Fruit fly (Drosophila melanogaster) whole organism, embryonic: ENCODE results near the gene aop.

Source experiments
- Antp ChIP-seq: fragments of 200-800 bp; sonication (Bioruptor generic); optimal IDR thresholded peaks from 3 replicates; lab custom pipeline; 2016; ENCODE audit warnings: missing biosample characterization, missing genetic modification characterization
- Asciz ChIP-seq: fragments of 200-800 bp; sonication (Bioruptor generic); optimal IDR thresholded peaks from 2 replicates; lab custom pipeline; 2017; ENCODE audit warnings: missing biosample characterization, mild to moderate bottlenecking, missing genetic modification characterization, missing genetic modification reagents
- CG10321 ChIP-seq: fragments of 200-800 bp; sonication (Bioruptor generic); IDR thresholded peaks from 2 replicates; pipeline ENCODE4 v1.3.6; 2022; ENCODE audit warnings: missing biosample characterization, missing genetic modification characterization
- CG11504 ChIP-seq: fragments of 200-800 bp; sonication (Bioruptor generic); optimal IDR thresholded peaks from 3 replicates; lab custom pipeline; 2019; ENCODE audit warnings: missing biosample characterization, mild to moderate bottlenecking, missing genetic modification characterization, moderate library complexity
- CG14050 ChIP-seq: fragments of 200-800 bp; sonication (Bioruptor generic); IDR thresholded peaks from 3 replicates; pipeline ENCODE4 v1.3.6; 2022; ENCODE audit warnings: missing biosample characterization, missing genetic modification characterization
- CG15073 ChIP-seq: fragments of 200-800 bp; sonication (Bioruptor generic); optimal IDR thresholded peaks from 2 replicates; lab custom pipeline; 2016; ENCODE audit warnings: missing biosample characterization, missing genetic modification characterization
- CG15601 ChIP-seq: fragments of 200-800 bp; sonication (Bioruptor generic); optimal IDR thresholded peaks from 3 replicates; lab custom pipeline; 2019; ENCODE audit warnings: missing biosample characterization, mild to moderate bottlenecking, missing genetic modification characterization, moderate library complexity
- CG1603 ChIP-seq: fragments of 200-800 bp; sonication (Bioruptor generic); optimal IDR thresholded peaks from 2 replicates; lab custom pipeline; 2019; ENCODE audit warnings: missing biosample characterization, mild to moderate bottlenecking, missing genetic modification characterization, moderate library complexity
- CG1792 ChIP-seq: fragments of 200-800 bp; sonication (Bioruptor generic); optimal IDR thresholded peaks from 2 replicates; lab custom pipeline; 2016; ENCODE audit warnings: missing biosample characterization, missing genetic modification characterization
- CG18599 ChIP-seq: fragments of 200-800 bp; sonication (Bioruptor generic); optimal IDR thresholded peaks from 3 replicates; lab custom pipeline; 2017; ENCODE audit warnings: missing biosample characterization, missing genetic modification characterization, mild to moderate bottlenecking, moderate library complexity, missing genetic modification reagents
- CG30403 ChIP-seq: fragments of 200-800 bp; sonication (Bioruptor generic); optimal IDR thresholded peaks from 3 replicates; lab custom pipeline; 2016; ENCODE audit warnings: missing biosample characterization, missing genetic modification characterization
- CG31365 ChIP-seq: fragments of 200-800 bp; sonication (Bioruptor generic); optimal IDR thresholded peaks from 2 replicates; lab custom pipeline; 2018; ENCODE audit warnings: missing biosample characterization, mild to moderate bottlenecking, missing genetic modification characterization
- CG32772 ChIP-seq: fragments of 200-800 bp; sonication (Bioruptor generic); IDR thresholded peaks from 2 replicates; pipeline ENCODE4 v1.3.6; 2022; ENCODE audit warnings: missing biosample characterization, missing genetic modification characterization
- CG3281 ChIP-seq: fragments of 200-800 bp; sonication (Bioruptor generic); optimal IDR thresholded peaks from 3 replicates; lab custom pipeline; 2017; ENCODE audit warnings: missing biosample characterization, mild to moderate bottlenecking, missing genetic modification characterization
- CG33213 ChIP-seq: fragments of 200-800 bp; sonication (Bioruptor generic); optimal IDR thresholded peaks from 3 replicates; lab custom pipeline; 2016; ENCODE audit warnings: missing biosample characterization, missing genetic modification characterization
- CG33557 ChIP-seq: fragments of 200-800 bp; sonication (Bioruptor generic); optimal IDR thresholded peaks from 2 replicates; lab custom pipeline; 2019; ENCODE audit warnings: missing biosample characterization, mild to moderate bottlenecking, missing genetic modification characterization, moderate library complexity
- CG3726 ChIP-seq: fragments of 200-800 bp; sonication (Bioruptor generic); IDR thresholded peaks from 3 replicates; pipeline ENCODE4, ENCODE4 v1.3.6; 2022; ENCODE audit warnings: missing biosample characterization, missing genetic modification characterization
- CG4282 ChIP-seq: fragments of 200-800 bp; sonication (Bioruptor generic); optimal IDR thresholded peaks from 2 replicates; lab custom pipeline; 2016; ENCODE audit warnings: missing biosample characterization, missing genetic modification characterization
- CG6689 ChIP-seq: fragments of 200-800 bp; sonication (Bioruptor generic); IDR thresholded peaks from 2 replicates; pipeline ENCODE4 v1.3.6; 2022; ENCODE audit warnings: missing biosample characterization, missing genetic modification characterization
- CG7839 ChIP-seq: fragments of 200-800 bp; sonication (Bioruptor generic); optimal IDR thresholded peaks from 3 replicates; lab custom pipeline; 2018; ENCODE audit warnings: missing biosample characterization, mild to moderate bottlenecking, missing genetic modification characterization, moderate library complexity
- CG8290 ChIP-seq, 3 experiments: fragments of 200-800 bp; sonication (Bioruptor generic); optimal IDR thresholded peaks; 2 replicates each; lab custom pipeline; 2016 to 2019; ENCODE audit warnings: missing biosample characterization in 3 of 3, missing genetic modification characterization in 3 of 3, mild to moderate bottlenecking in 2 of 3, moderate library complexity in 1 of 3
- CG8924 ChIP-seq: fragments of 200-800 bp; optimal IDR thresholded peaks from 3 replicates; lab custom pipeline; 2019; ENCODE audit warnings: missing biosample characterization, mild to moderate bottlenecking, missing genetic modification characterization, moderate library complexity
- CG9609 ChIP-seq: fragments of 200-800 bp; sonication (Bioruptor generic); optimal IDR thresholded peaks from 3 replicates; lab custom pipeline; 2016; ENCODE audit warnings: missing biosample characterization, missing genetic modification characterization
- CG9797 ChIP-seq: fragments of 200-800 bp; sonication (Bioruptor generic); optimal IDR thresholded peaks from 3 replicates; lab custom pipeline; 2018; ENCODE audit warnings: missing biosample characterization, mild to moderate bottlenecking, missing genetic modification characterization
- Chrac-16 ChIP-seq: fragments of 200-800 bp; sonication (Bioruptor generic); optimal IDR thresholded peaks from 3 replicates; lab custom pipeline; 2016; ENCODE audit warnings: missing biosample characterization, missing genetic modification characterization
- Dref ChIP-seq: fragments of 200-800 bp; sonication (Bioruptor generic); IDR thresholded peaks from 2 replicates; pipeline ENCODE4 v1.3.6; 2022; ENCODE audit warnings: missing biosample characterization, missing genetic modification characterization
- HHEX ChIP-seq: fragments of 200-800 bp; sonication (Bioruptor generic); optimal IDR thresholded peaks from 3 replicates; lab custom pipeline; 2017; ENCODE audit warnings: missing biosample characterization, mild to moderate bottlenecking, missing genetic modification characterization, missing genetic modification reagents
- HLH54F ChIP-seq: fragments of 200-800 bp; sonication (Bioruptor generic); optimal IDR thresholded peaks from 3 replicates; lab custom pipeline; 2016; ENCODE audit warnings: missing biosample characterization, missing genetic modification characterization
- Hmr ChIP-seq: fragments of 200-800 bp; sonication (Bioruptor generic); optimal IDR thresholded peaks from 3 replicates; lab custom pipeline; 2017; ENCODE audit warnings: mild to moderate bottlenecking, missing biosample characterization, missing genetic modification reagents, missing genetic modification characterization
- Hsf ChIP-seq: fragments of 200-800 bp; sonication (Bioruptor generic); optimal IDR thresholded peaks from 3 replicates; lab custom pipeline; 2016; ENCODE audit warnings: missing biosample characterization, missing genetic modification characterization
- NC2α ChIP-seq: fragments of 200-800 bp; sonication (Bioruptor generic); optimal IDR thresholded peaks from 2 replicates; lab custom pipeline; 2016; ENCODE audit warnings: missing biosample characterization, missing genetic modification characterization
- Pdp1 ChIP-seq, 2 experiments: fragments of 200-800 bp; sonication (Bioruptor generic); optimal IDR thresholded peaks; 3 replicates each; lab custom pipeline; 2016; ENCODE audit warnings: missing biosample characterization in 2 of 2, missing genetic modification characterization in 2 of 2, mild to moderate bottlenecking in 1 of 2, moderate library complexity in 1 of 2
- Scr ChIP-seq: fragments of 200-800 bp; sonication (Bioruptor generic); IDR thresholded peaks from 2 replicates; pipeline ENCODE4 v1.3.6; 2022; ENCODE audit warnings: missing biosample characterization, missing genetic modification characterization; ENCODE audit not compliant: partially characterized antibody
- ab ChIP-seq: fragments of 200-800 bp; sonication (Bioruptor generic); optimal IDR thresholded peaks from 2 replicates; lab custom pipeline; 2016; ENCODE audit warnings: missing biosample characterization, missing genetic modification characterization
- ac ChIP-seq: fragments of 200-800 bp; sonication (Bioruptor generic); optimal IDR thresholded peaks from 3 replicates; lab custom pipeline; 2017; ENCODE audit warnings: missing biosample characterization, mild to moderate bottlenecking, missing genetic modification characterization
- al ChIP-seq: fragments of 200-800 bp; sonication (Bioruptor generic); IDR thresholded peaks from 2 replicates; pipeline ENCODE4 v1.3.6; 2022; ENCODE audit warnings: missing biosample characterization, missing genetic modification characterization
- ash1 ChIP-seq: fragments of 200-800 bp; sonication (Bioruptor generic); optimal IDR thresholded peaks from 2 replicates; lab custom pipeline; 2018; ENCODE audit warnings: missing biosample characterization, mild to moderate bottlenecking, missing genetic modification characterization
- bsh ChIP-seq, 2 experiments: fragments of 200-800 bp; sonication (Bioruptor generic); optimal IDR thresholded peaks; 2 replicates each; lab custom pipeline; 2017 to 2018; ENCODE audit warnings: mild to moderate bottlenecking in 2 of 2, missing biosample characterization in 2 of 2, missing genetic modification characterization in 2 of 2, moderate library complexity in 1 of 2
- chm ChIP-seq: fragments of 200-800 bp; sonication (Bioruptor generic); IDR thresholded peaks from 2 replicates; pipeline ENCODE4 v1.3.6; 2022; ENCODE audit warnings: missing biosample characterization, missing genetic modification characterization
- dati ChIP-seq: fragments of 200-800 bp; sonication (Bioruptor generic); IDR thresholded peaks from 2 replicates; pipeline ENCODE4 v1.3.6; 2022; ENCODE audit warnings: missing biosample characterization, missing genetic modification characterization
- gsb ChIP-seq: fragments of 200-800 bp; sonication (Bioruptor generic); IDR thresholded peaks from 2 replicates; pipeline ENCODE4 v1.3.6; 2022; ENCODE audit warnings: missing biosample characterization, missing genetic modification characterization
- hb ChIP-seq: fragments of 200-800 bp; sonication (Bioruptor generic); IDR thresholded peaks from 3 replicates; pipeline ENCODE4 v1.3.6; 2022; ENCODE audit warnings: missing biosample characterization, missing genetic modification characterization; ENCODE audit not compliant: partially characterized antibody
- kay ChIP-seq: fragments of 200-800 bp; sonication (Bioruptor generic); optimal IDR thresholded peaks from 2 replicates; lab custom pipeline; 2016; ENCODE audit warnings: missing biosample characterization, missing genetic modification characterization
- ken ChIP-seq: fragments of 200-800 bp; sonication (Bioruptor generic); IDR thresholded peaks from 3 replicates; pipeline ENCODE4 v1.3.6; 2022; ENCODE audit warnings: missing biosample characterization, missing genetic modification characterization
- mirr ChIP-seq: fragments of 200-800 bp; sonication (Bioruptor generic); optimal IDR thresholded peaks from 3 replicates; lab custom pipeline; 2018; ENCODE audit warnings: missing biosample characterization, mild to moderate bottlenecking, missing genetic modification characterization
- mld ChIP-seq: fragments of 200-800 bp; sonication (Bioruptor generic); IDR thresholded peaks from 3 replicates; pipeline ENCODE4 v1.3.6; 2022; ENCODE audit warnings: missing biosample characterization, missing genetic modification characterization; ENCODE audit not compliant: partially characterized antibody
- prd ChIP-seq, 3 experiments: fragments of >200 bp in 2 of 3; fragments of 200-800 bp in 1 of 3; sonication (Bioruptor generic) in 1 of 3; optimal IDR thresholded peaks in 2 of 3; IDR thresholded peaks in 1 of 3; 2 replicates in 2 of 3; 3 replicates in 1 of 3; pipeline versions ENCODE4 v1.3.6 to Lab custom; 2017 to 2022; ENCODE audit warnings: missing biosample characterization in 1 of 3, missing genetic modification characterization in 1 of 3
- pum ChIP-seq: fragments of 200-800 bp; sonication (Bioruptor generic); optimal IDR thresholded peaks from 2 replicates; lab custom pipeline; 2016; ENCODE audit warnings: missing biosample characterization, missing genetic modification characterization
- sisA ChIP-seq: fragments of 200-800 bp; sonication (Bioruptor generic); IDR thresholded peaks from 2 replicates; pipeline ENCODE4 v1.3.6; 2022; ENCODE audit warnings: missing biosample characterization, missing genetic modification characterization
- ssp ChIP-seq: fragments of 200-800 bp; sonication (Bioruptor generic); IDR thresholded peaks from 2 replicates; pipeline ENCODE4 v1.3.6; 2022; ENCODE audit warnings: missing biosample characterization, missing genetic modification characterization
- stc ChIP-seq: fragments of 200-800 bp; sonication (Bioruptor generic); IDR thresholded peaks from 2 replicates; pipeline ENCODE4 v1.3.6; 2022; ENCODE audit warnings: missing biosample characterization, missing genetic modification characterization

aop gene

dm6 chr2L:2133009-2133408, 45.5 kb downstream of the aop start (continued):
- TF ChIP-seq Scr: no peak
- TF ChIP-seq CG8924 (tag; lab: Kevin White, UChicago): no peak
- TF ChIP-seq pum (GFP tag; lab: Kevin White, UChicago): no peak
- TF ChIP-seq CG3281 (GFP tag; lab: Kevin White, UChicago): peak; percentile 49
- peak; percentile 45 for TF ChIP-seq Hmr (GFP tag; lab: Kevin White, UChicago)
- no peak for TF ChIP-seq CG31365 (tag; lab: Kevin White, UChicago)
- TF ChIP-seq ab (GFP tag; lab: Kevin White, UChicago): no peak
- no peak for TF ChIP-seq stc
- no peak for TF ChIP-seq CG33557 (GFP tag; lab: Kevin White, UChicago)
- TF ChIP-seq Chrac-16 (GFP tag; lab: Kevin White, UChicago): no peak
- no peak for TF ChIP-seq dati (GFP tag; lab: Robert Waterston, UW)
- TF ChIP-seq CG9609: no peak
- TF ChIP-seq chm (GFP tag; lab: Robert Waterston, UW): no peak
- TF ChIP-seq CG18599: peak; percentile 50
- no peak for TF ChIP-seq CG33213 (GFP tag; lab: Kevin White, UChicago)
- no peak for TF ChIP-seq CG9797
- TF ChIP-seq CG1792 (GFP tag; lab: Kevin White, UChicago): peak; percentile 46
- no peak for TF ChIP-seq CG8290 (GFP tag; optimal IDR thresholded peaks at IDR 0.05; lab: Kevin White, UChicago)
- no peak for TF ChIP-seq CG8290 (tag; optimal IDR thresholded peaks at IDR 0.05; lab: Kevin White, UChicago)
- TF ChIP-seq CG15073: no peak
- TF ChIP-seq Dref (GFP tag; lab: Robert Waterston, UW): no peak
- peak; percentile 1 for TF ChIP-seq Hsf (GFP tag; lab: Kevin White, UChicago)
- TF ChIP-seq CG4282: no peak
- TF ChIP-seq ash1 (GFP tag; lab: Kevin White, UChicago): no peak
- 0 out of 2 replicates have a peak, but pooled peaks have one; percentile 5 for TF ChIP-seq CG6689 (GFP tag; lab: Robert Waterston, UW)
- TF ChIP-seq CG10321 (GFP tag; lab: Robert Waterston, UW): no peak
- no peak for TF ChIP-seq CG14050
- TF ChIP-seq CG11504: no peak
- TF ChIP-seq CG3726 (GFP tag; lab: Robert Waterston, UW): no peak
- TF ChIP-seq CG15601 (tag; lab: Kevin White, UChicago): no peak
- TF ChIP-seq CG30403 (GFP tag; lab: Kevin White, UChicago): no peak
- TF ChIP-seq mirr: peak; percentile 32
- no peak for TF ChIP-seq bsh (GFP tag; optimal IDR thresholded peaks at IDR 0.05; lab: Kevin White, UChicago)
- no peak for TF ChIP-seq ac
- no peak for TF ChIP-seq prd (optimal IDR thresholded peaks at IDR 0.05; lab: Kevin White, UChicago)
- TF ChIP-seq prd (GFP tag; IDR thresholded peaks at IDR 0.05; lab: Robert Waterston, UW): no peak
- TF ChIP-seq NC2α: no peak
- TF ChIP-seq CG1603: no peak
- no peak for TF ChIP-seq al
- TF ChIP-seq sisA (GFP tag; lab: Robert Waterston, UW): no peak
- peak; percentile 8 for TF ChIP-seq Antp (GFP tag; lab: Kevin White, UChicago)
- TF ChIP-seq HLH54F (GFP tag; lab: Kevin White, UChicago): peak; percentile 23
- TF ChIP-seq Asciz: no peak
- TF ChIP-seq ken (GFP tag; lab: Robert Waterston, UW): no peak
- TF ChIP-seq kay (GFP tag; lab: Kevin White, UChicago): peak; percentile 7
- peak in 1 of 2 experiments; percentile 24 for TF ChIP-seq Pdp1 (GFP tag; optimal IDR thresholded peaks at IDR 0.05; lab: Kevin White, UChicago)
- peak; percentile 5 for TF ChIP-seq HHEX (GFP tag; lab: Kevin White, UChicago)
- no peak for TF ChIP-seq hb
- no peak for TF ChIP-seq mld (GFP tag; lab: Robert Waterston, UW)
- TF ChIP-seq ssp (GFP tag; lab: Robert Waterston, UW): no peak
- no peak for TF ChIP-seq CG7839 (tag; lab: Kevin White, UChicago)
- no peak for TF ChIP-seq CG32772
- no peak for TF ChIP-seq gsb
